Worm (Caenorhabditis elegans) whole organism, L3 larva: ENCODE measurements around the gene txt-18.
A peak's percentile ranks its signal among the peaks of the same experiment; 100 is the strongest.

Source experiments
- daf-12 ChIP-seq: fragments of 150-350 bp; optimal IDR thresholded peaks from 2 replicates; lab custom pipeline; 2014; ENCODE audit warnings: missing biosample characterization, missing genetic modification reagents, missing genetic modification characterization
- mdl-1 ChIP-seq: fragments of 150-350 bp; optimal IDR thresholded peaks from 2 replicates; lab custom pipeline; 2014; ENCODE audit warnings: missing biosample characterization, missing genetic modification characterization
- nhr-11 ChIP-seq: fragments of 150-350 bp; optimal IDR thresholded peaks from 2 replicates; lab custom pipeline; 2014; ENCODE audit warnings: missing biosample characterization, missing genetic modification characterization
- nhr-237 ChIP-seq: fragments of 150-350 bp; optimal IDR thresholded peaks from 2 replicates; lab custom pipeline; 2014; ENCODE audit warnings: missing biosample characterization, missing genetic modification characterization
- nhr-25 ChIP-seq: sonication (generic microtip); optimal IDR thresholded peaks from 2 replicates; lab custom pipeline; 2017; ENCODE audit warnings: missing biosample characterization, missing genetic modification characterization
- sea-2 ChIP-seq: fragments of 150-350 bp; sonication (generic microtip); optimal IDR thresholded peaks from 4 replicates; lab custom pipeline; 2014; ENCODE audit warnings: missing biosample characterization, missing genetic modification reagents, missing genetic modification characterization
- unc-62 ChIP-seq: fragments of 150-350 bp; sonication (generic microtip); optimal IDR thresholded peaks from 4 replicates; lab custom pipeline; 2014; ENCODE audit warnings: missing biosample characterization, missing genetic modification reagents, missing genetic modification characterization

DNA sequence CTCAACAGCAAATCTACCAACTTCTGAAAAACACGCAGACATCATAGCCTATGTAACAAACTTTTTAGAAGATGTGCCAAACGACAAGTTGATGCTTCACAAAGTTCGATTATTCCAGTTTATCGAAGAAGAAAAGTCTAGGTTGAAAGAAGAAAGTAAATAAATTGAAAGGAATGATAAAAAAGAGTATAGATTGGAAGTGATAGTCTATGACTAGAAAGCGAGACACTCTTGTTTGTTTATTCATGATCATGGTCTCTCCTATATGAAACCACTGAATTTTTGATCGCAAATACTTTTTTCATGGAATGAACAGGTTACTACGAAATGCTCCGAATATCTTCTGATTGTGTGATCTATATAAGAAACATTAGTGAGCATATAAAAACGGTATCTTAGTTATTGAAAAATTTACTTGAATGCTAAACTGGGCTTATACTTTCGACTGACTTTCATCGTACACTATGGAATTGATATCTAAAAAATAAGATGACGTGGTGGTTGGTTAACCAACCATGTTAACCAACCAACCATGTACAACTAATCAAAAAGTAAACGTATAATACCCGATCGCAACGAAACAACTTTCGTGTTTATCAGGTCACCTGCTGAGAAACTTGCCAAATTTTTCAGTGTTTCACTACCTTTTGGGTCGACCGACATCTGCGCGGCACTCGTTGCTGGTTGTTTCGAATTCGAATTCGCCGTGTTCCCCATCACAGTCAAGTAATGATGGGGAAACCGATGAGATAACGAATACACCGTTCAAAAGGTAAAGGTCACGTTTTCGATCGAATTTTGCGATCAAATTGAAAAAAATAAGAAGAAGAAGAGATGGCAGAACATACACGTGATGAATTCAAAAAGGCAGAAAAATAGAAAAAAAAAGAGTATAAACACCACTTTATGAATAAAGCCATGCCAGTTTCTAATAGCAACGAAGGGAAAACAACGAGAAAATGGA is 1.6 kb downstream of the txt-18 start, which contains the start of gene C32D5.8:
- no peak for TF ChIP-seq sea-2 (GFP tag; lab: Kevin White, UChicago)
- no peak for TF ChIP-seq mdl-1 (tag; lab: Kevin White, UChicago)
- TF ChIP-seq daf-12, result no peak
- TF ChIP-seq nhr-237 (tag; lab: Kevin White, UChicago), result no peak
- peak; percentile 81 for TF ChIP-seq nhr-25 (tag; lab: Kevin White, UChicago)
- TF ChIP-seq unc-62 (GFP tag; lab: Kevin White, UChicago), result no peak
- no peak for TF ChIP-seq nhr-11 (tag; lab: Kevin White, UChicago)
